Fruit fly (Drosophila melanogaster) whole organism, embryonic: Measurements from ENCODE around the gene CG43922.

Source experiments
- ATbp ChIP-seq: fragments of 200-800 bp; sonication (Bioruptor generic); optimal IDR thresholded peaks from 2 replicates; lab custom pipeline; 2017; ENCODE audit warnings: missing biosample characterization, mild to moderate bottlenecking, missing genetic modification characterization, missing genetic modification reagents
- Bgb ChIP-seq: fragments of 200-800 bp; sonication (Bioruptor generic); IDR thresholded peaks from 2 replicates; pipeline ENCODE4 v1.3.6; 2022; ENCODE audit warnings: missing biosample characterization, missing genetic modification characterization; ENCODE audit not compliant: partially characterized antibody
- CG10274 ChIP-seq: fragments of 200-800 bp; sonication (Bioruptor generic); optimal IDR thresholded peaks from 3 replicates; lab custom pipeline; 2017; ENCODE audit warnings: missing biosample characterization, mild to moderate bottlenecking, missing genetic modification characterization
- CG10565 ChIP-seq: fragments of 200-800 bp; sonication (Bioruptor generic); optimal IDR thresholded peaks from 3 replicates; lab custom pipeline; 2016; ENCODE audit warnings: missing biosample characterization, mild to moderate bottlenecking, missing genetic modification characterization
- CG12219 ChIP-seq: fragments of 200-800 bp; sonication (Bioruptor generic); optimal IDR thresholded peaks from 3 replicates; lab custom pipeline; 2018; ENCODE audit warnings: missing biosample characterization, mild to moderate bottlenecking, missing genetic modification characterization
- CG12769 ChIP-seq: fragments of 200-800 bp; sonication (Bioruptor generic); optimal IDR thresholded peaks from 2 replicates; lab custom pipeline; 2019; ENCODE audit warnings: missing biosample characterization, mild to moderate bottlenecking, missing genetic modification characterization, moderate library complexity
- CG13287 ChIP-seq: fragments of 200-800 bp; sonication (Bioruptor generic); IDR thresholded peaks from 2 replicates; pipeline ENCODE4 v1.3.6; 2022; ENCODE audit warnings: missing biosample characterization, missing genetic modification characterization; ENCODE audit not compliant: partially characterized antibody
- CG14965 ChIP-seq: fragments of 200-800 bp; sonication (Bioruptor generic); optimal IDR thresholded peaks from 2 replicates; lab custom pipeline; 2016; ENCODE audit warnings: missing biosample characterization, missing genetic modification characterization, borderline replicate concordance
- CG15011 ChIP-seq: fragments of 200-800 bp; sonication (Bioruptor generic); optimal IDR thresholded peaks from 3 replicates; lab custom pipeline; 2018; ENCODE audit warnings: missing biosample characterization, mild to moderate bottlenecking, missing genetic modification characterization
- CG15514 ChIP-seq: fragments of 200-800 bp; sonication (Bioruptor generic); optimal IDR thresholded peaks from 3 replicates; lab custom pipeline; 2017; ENCODE audit warnings: missing biosample characterization, missing genetic modification characterization, mild to moderate bottlenecking, moderate library complexity, missing genetic modification reagents
- CG1602 ChIP-seq: fragments of 200-800 bp; sonication (Bioruptor generic); optimal IDR thresholded peaks from 3 replicates; lab custom pipeline; 2016; ENCODE audit warnings: missing biosample characterization, missing genetic modification characterization
- CG2712 ChIP-seq: fragments of 200-800 bp; optimal IDR thresholded peaks from 3 replicates; lab custom pipeline; 2019; ENCODE audit warnings: missing biosample characterization, mild to moderate bottlenecking, missing genetic modification characterization, moderate library complexity
- CG2889 ChIP-seq: fragments of 200-800 bp; sonication (Bioruptor generic); IDR thresholded peaks from 3 replicates; pipeline ENCODE4 v1.3.6; 2022; ENCODE audit warnings: missing biosample characterization, missing genetic modification characterization
- CG33557 ChIP-seq: fragments of 200-800 bp; sonication (Bioruptor generic); optimal IDR thresholded peaks from 2 replicates; lab custom pipeline; 2019; ENCODE audit warnings: missing biosample characterization, mild to moderate bottlenecking, missing genetic modification characterization, moderate library complexity
- CG6254 ChIP-seq: fragments of 200-800 bp; sonication (Bioruptor generic); optimal IDR thresholded peaks from 3 replicates; lab custom pipeline; 2017; ENCODE audit warnings: mild to moderate bottlenecking, missing biosample characterization, missing genetic modification reagents, missing genetic modification characterization
- CG7745 ChIP-seq: fragments of 200-800 bp; sonication (Bioruptor generic); optimal IDR thresholded peaks from 2 replicates; lab custom pipeline; 2018; ENCODE audit warnings: missing biosample characterization, mild to moderate bottlenecking, missing genetic modification characterization, moderate library complexity
- CG8281 ChIP-seq: fragments of 200-800 bp; sonication (Bioruptor generic); optimal IDR thresholded peaks from 2 replicates; lab custom pipeline; 2018; ENCODE audit warnings: missing biosample characterization, mild to moderate bottlenecking, missing genetic modification characterization, moderate library complexity
- CG8359 ChIP-seq: fragments of 200-800 bp; sonication (Bioruptor generic); optimal IDR thresholded peaks from 2 replicates; lab custom pipeline; 2017; ENCODE audit warnings: missing biosample characterization, mild to moderate bottlenecking, missing genetic modification characterization, borderline replicate concordance
- CG8765 ChIP-seq: fragments of 200-800 bp; sonication (Bioruptor generic); IDR thresholded peaks from 2 replicates; pipeline ENCODE4 v1.3.6; 2022; ENCODE audit warnings: missing biosample characterization, missing genetic modification characterization
- CG9797 ChIP-seq: fragments of 200-800 bp; sonication (Bioruptor generic); optimal IDR thresholded peaks from 3 replicates; lab custom pipeline; 2018; ENCODE audit warnings: missing biosample characterization, mild to moderate bottlenecking, missing genetic modification characterization
- Dbx ChIP-seq: fragments of 200-800 bp; sonication (Bioruptor generic); IDR thresholded peaks from 3 replicates; pipeline ENCODE4 v1.3.6; 2022; ENCODE audit warnings: missing biosample characterization, missing genetic modification characterization
- Deaf1 ChIP-seq: fragments of 200-800 bp; optimal IDR thresholded peaks from 3 replicates; lab custom pipeline; 2019; ENCODE audit warnings: missing biosample characterization, mild to moderate bottlenecking, missing genetic modification characterization, moderate library complexity
- Fer1 ChIP-seq: fragments of 200-800 bp; sonication (Bioruptor generic); optimal IDR thresholded peaks from 2 replicates; lab custom pipeline; 2017; ENCODE audit warnings: missing biosample characterization, mild to moderate bottlenecking, missing genetic modification characterization
- Fer3 ChIP-seq: fragments of 200-800 bp; sonication (Bioruptor generic); optimal IDR thresholded peaks from 2 replicates; lab custom pipeline; 2018; ENCODE audit warnings: missing biosample characterization, mild to moderate bottlenecking, missing genetic modification characterization, moderate library complexity
- Gug ChIP-seq: fragments of 200-800 bp; sonication (Bioruptor generic); IDR thresholded peaks from 4 replicates; pipeline ENCODE4 v1.3.6; 2022; ENCODE audit warnings: missing biosample characterization, missing genetic modification characterization
- HLH3B ChIP-seq: fragments of 200-800 bp; sonication (Bioruptor generic); IDR thresholded peaks from 2 replicates; pipeline ENCODE4 v1.3.6; 2022; ENCODE audit warnings: missing biosample characterization, missing genetic modification characterization
- HLHmδ ChIP-seq: fragments of 200-800 bp; sonication (Bioruptor generic); optimal IDR thresholded peaks from 2 replicates; lab custom pipeline; 2018; ENCODE audit warnings: missing biosample characterization, mild to moderate bottlenecking, missing genetic modification characterization, moderate library complexity
- HmgZ ChIP-seq: fragments of 200-800 bp; sonication (Bioruptor generic); optimal IDR thresholded peaks from 2 replicates; lab custom pipeline; 2018; ENCODE audit warnings: missing biosample characterization, mild to moderate bottlenecking, missing genetic modification characterization
- Hr39 ChIP-seq: fragments of >200 bp; optimal IDR thresholded peaks from 2 replicates; lab custom pipeline; 2017
- Hsf ChIP-seq: fragments of 200-800 bp; sonication (Bioruptor generic); optimal IDR thresholded peaks from 3 replicates; lab custom pipeline; 2016; ENCODE audit warnings: missing biosample characterization, missing genetic modification characterization
- Lim3 ChIP-seq: fragments of 200-800 bp; sonication (Bioruptor generic); IDR thresholded peaks from 2 replicates; pipeline ENCODE4 v1.3.6; 2022; ENCODE audit warnings: missing biosample characterization, missing genetic modification characterization
- Mad ChIP-seq: fragments of 200-800 bp; sonication (Bioruptor generic); optimal IDR thresholded peaks from 2 replicates; lab custom pipeline; 2016; ENCODE audit warnings: missing biosample characterization, missing genetic modification characterization
- Sin3A ChIP-seq: fragments of >200 bp; optimal IDR thresholded peaks from 2 replicates; lab custom pipeline; 2018
- ara ChIP-seq: fragments of 200-800 bp; sonication (Bioruptor generic); IDR thresholded peaks from 2 replicates; pipeline ENCODE4 v1.3.6; 2022; ENCODE audit warnings: missing biosample characterization, missing genetic modification characterization
- bowl ChIP-seq: fragments of 200-800 bp; sonication (Bioruptor generic); IDR thresholded peaks from 2 replicates; pipeline ENCODE4 v1.3.6; 2022; ENCODE audit warnings: missing biosample characterization, missing genetic modification characterization
- bsh ChIP-seq, 2 experiments: fragments of 200-800 bp; sonication (Bioruptor generic); optimal IDR thresholded peaks; 2 replicates each; lab custom pipeline; 2017 to 2018; ENCODE audit warnings: mild to moderate bottlenecking in 2 of 2, missing biosample characterization in 2 of 2, missing genetic modification characterization in 2 of 2, moderate library complexity in 1 of 2
- dysf ChIP-seq: fragments of 200-800 bp; sonication (Bioruptor generic); IDR thresholded peaks from 3 replicates; pipeline ENCODE4 v1.3.6; 2022; ENCODE audit warnings: missing biosample characterization, missing genetic modification characterization
- ems ChIP-seq: fragments of 200-800 bp; sonication (Bioruptor generic); optimal IDR thresholded peaks from 3 replicates; lab custom pipeline; 2016; ENCODE audit warnings: missing biosample characterization, missing genetic modification characterization
- fd64A ChIP-seq: fragments of 200-800 bp; sonication (Bioruptor generic); optimal IDR thresholded peaks from 3 replicates; lab custom pipeline; 2018; ENCODE audit warnings: missing biosample characterization, mild to moderate bottlenecking, missing genetic modification characterization
- gsb ChIP-seq: fragments of 200-800 bp; sonication (Bioruptor generic); IDR thresholded peaks from 2 replicates; pipeline ENCODE4 v1.3.6; 2022; ENCODE audit warnings: missing biosample characterization, missing genetic modification characterization
- gsb-n ChIP-seq: fragments of 200-800 bp; sonication (Bioruptor generic); optimal IDR thresholded peaks from 3 replicates; lab custom pipeline; 2018; ENCODE audit warnings: missing biosample characterization, mild to moderate bottlenecking, missing genetic modification characterization
- h ChIP-seq: fragments of >200 bp; optimal IDR thresholded peaks from 2 replicates; lab custom pipeline; 2017
- mld ChIP-seq: fragments of 200-800 bp; sonication (Bioruptor generic); IDR thresholded peaks from 3 replicates; pipeline ENCODE4 v1.3.6; 2022; ENCODE audit warnings: missing biosample characterization, missing genetic modification characterization; ENCODE audit not compliant: partially characterized antibody
- nau ChIP-seq: fragments of 200-800 bp; sonication (Bioruptor generic); optimal IDR thresholded peaks from 3 replicates; lab custom pipeline; 2017; ENCODE audit warnings: missing biosample characterization, mild to moderate bottlenecking, missing genetic modification characterization, missing genetic modification reagents
- pita ChIP-seq: fragments of 200-800 bp; sonication (Bioruptor generic); optimal IDR thresholded peaks from 2 replicates; lab custom pipeline; 2017; ENCODE audit warnings: missing biosample characterization, mild to moderate bottlenecking, missing genetic modification characterization
- prd ChIP-seq, 3 experiments: fragments of >200 bp in 2 of 3; fragments of 200-800 bp in 1 of 3; sonication (Bioruptor generic) in 1 of 3; optimal IDR thresholded peaks in 2 of 3; IDR thresholded peaks in 1 of 3; 2 replicates in 2 of 3; 3 replicates in 1 of 3; pipeline versions ENCODE4 v1.3.6 to Lab custom; 2017 to 2022; ENCODE audit warnings: missing biosample characterization in 1 of 3, missing genetic modification characterization in 1 of 3
- sim ChIP-seq: fragments of 200-800 bp; sonication (Bioruptor generic); IDR thresholded peaks from 2 replicates; pipeline ENCODE4 v1.3.6; 2022; ENCODE audit warnings: missing biosample characterization, missing genetic modification characterization
- sr ChIP-seq: fragments of 200-800 bp; sonication (Bioruptor generic); IDR thresholded peaks from 3 replicates; pipeline ENCODE4 v1.3.6; 2022; ENCODE audit warnings: missing biosample characterization, missing genetic modification characterization
- zen ChIP-seq: fragments of 200-800 bp; sonication (Bioruptor generic); optimal IDR thresholded peaks from 3 replicates; lab custom pipeline; 2018; ENCODE audit warnings: missing biosample characterization, mild to moderate bottlenecking, missing genetic modification characterization, moderate library complexity

The CG43922 gene

DNA sequence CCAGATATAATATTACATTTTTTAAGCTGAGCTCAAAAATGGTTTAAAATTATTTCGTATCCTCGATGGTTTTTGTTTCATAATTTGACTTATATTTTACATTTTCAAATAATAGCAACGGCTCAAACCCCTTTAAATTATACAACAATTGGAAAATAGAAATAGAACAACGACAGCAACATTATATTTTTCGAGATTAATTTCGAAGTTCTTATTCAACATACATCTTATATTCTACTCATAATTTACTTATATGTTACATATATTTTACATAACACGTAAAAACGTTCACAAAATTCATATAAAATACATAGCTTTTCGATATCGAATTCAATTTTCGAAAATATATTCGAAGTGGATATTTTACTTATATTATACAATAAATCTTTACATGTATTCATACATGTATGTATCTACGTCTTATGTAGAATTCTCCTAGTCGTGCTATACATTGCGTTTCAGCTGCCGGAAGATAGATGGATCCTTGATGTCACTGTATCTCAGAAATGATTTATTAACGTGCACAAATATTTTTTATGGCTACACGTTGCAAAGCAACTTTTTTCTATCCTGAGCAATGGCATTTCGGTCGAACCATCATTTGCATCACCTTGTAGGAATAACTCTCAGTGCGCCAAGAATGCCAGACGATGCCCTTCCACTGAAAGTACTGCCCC lies 48.3 kb upstream of the CG43922 start (continued):
- TF ChIP-seq CG13287 (GFP tag; lab: Robert Waterston, UW), result no peak
- TF ChIP-seq HmgZ, result peak; percentile 56
- TF ChIP-seq Mad (GFP tag; lab: Kevin White, UChicago), result no peak
- TF ChIP-seq CG2712 (tag; lab: Kevin White, UChicago), result peak; percentile 61
- no peak for TF ChIP-seq CG12769 (tag; lab: Kevin White, UChicago)
- peak; percentile 51 for TF ChIP-seq HLHmδ (GFP tag; lab: Kevin White, UChicago)
- TF ChIP-seq HLH3B (GFP tag; lab: Robert Waterston, UW), result peak; percentile 10; the same call in 1 of the 2 replicates
- no peak for TF ChIP-seq CG8281 (tag; lab: Kevin White, UChicago)
- TF ChIP-seq bsh (GFP tag; optimal IDR thresholded peaks at IDR 0.05; lab: Kevin White, UChicago), result peak in 1 of 2 experiments; percentile 49
- no peak for TF ChIP-seq Deaf1 (tag; lab: Kevin White, UChicago)
- no peak for TF ChIP-seq Gug (GFP tag; lab: Robert Waterston, UW)
- peak; percentile 68 for TF ChIP-seq zen
- TF ChIP-seq pita (GFP tag; lab: Kevin White, UChicago), result peak; percentile 65
- TF ChIP-seq CG10274 (GFP tag; lab: Kevin White, UChicago), result no peak
- no peak for TF ChIP-seq ATbp
- no peak for TF ChIP-seq Lim3 (GFP tag; lab: Robert Waterston, UW)
- TF ChIP-seq CG10565 (GFP tag; lab: Kevin White, UChicago), result no peak
- no peak for TF ChIP-seq CG2889 (GFP tag; lab: Robert Waterston, UW)
- no peak for TF ChIP-seq h (lab: Kevin White, UChicago)
- TF ChIP-seq Dbx (GFP tag; lab: Robert Waterston, UW), result no peak
- peak; percentile 32 for TF ChIP-seq CG12219
- TF ChIP-seq CG8765 (GFP tag; lab: Robert Waterston, UW), result no peak; the same call in 1 of the 2 replicates
- peak; percentile 32 for TF ChIP-seq nau
- no peak for TF ChIP-seq Hr39 (lab: Kevin White, UChicago)
- no peak for TF ChIP-seq CG33557 (GFP tag; lab: Kevin White, UChicago)
- TF ChIP-seq ara (GFP tag; lab: Robert Waterston, UW), result peak; percentile 26; the same call in 1 of the 2 replicates
- TF ChIP-seq CG14965 (GFP tag; lab: Kevin White, UChicago), result peak; percentile 98
- no peak for TF ChIP-seq CG7745 (tag; lab: Kevin White, UChicago)
- TF ChIP-seq CG1602 (GFP tag; lab: Kevin White, UChicago), result peak; percentile 21
- TF ChIP-seq dysf (GFP tag; lab: Robert Waterston, UW), result 0 out of 3 replicates have a peak, but pooled peaks have one; percentile 4
- TF ChIP-seq CG15514 (GFP tag; lab: Kevin White, UChicago), result peak; percentile 37
- peak; percentile 28 for TF ChIP-seq gsb-n (tag; lab: Kevin White, UChicago)
- TF ChIP-seq CG6254 (GFP tag; lab: Kevin White, UChicago), result peak; percentile 33
- TF ChIP-seq fd64A, result no peak
- peak; percentile 70 for TF ChIP-seq Bgb (GFP tag; lab: Robert Waterston, UW)
- TF ChIP-seq gsb (GFP tag; lab: Robert Waterston, UW), result no peak
- peak; percentile 72 for TF ChIP-seq Fer1 (GFP tag; lab: Kevin White, UChicago)
- TF ChIP-seq sr (GFP tag; lab: Robert Waterston, UW), result no peak; the same call in 2 of the 3 replicates
- no peak for TF ChIP-seq mld (GFP tag; lab: Robert Waterston, UW)
- TF ChIP-seq CG8359 (GFP tag; lab: Kevin White, UChicago), result no peak
- no peak for TF ChIP-seq prd (optimal IDR thresholded peaks at IDR 0.05; lab: Kevin White, UChicago)
- TF ChIP-seq prd (GFP tag; IDR thresholded peaks at IDR 0.05; lab: Robert Waterston, UW), result no peak
- TF ChIP-seq CG15011 (GFP tag; lab: Kevin White, UChicago), result no peak
- TF ChIP-seq bowl (GFP tag; lab: Robert Waterston, UW), result 0 out of 2 replicates have a peak, but pooled peaks have one; percentile 4
- TF ChIP-seq CG9797, result no peak
- no peak for TF ChIP-seq sim
- no peak for TF ChIP-seq ems (GFP tag; lab: Kevin White, UChicago)
- TF ChIP-seq Fer3 (tag; lab: Kevin White, UChicago), result peak; percentile 49
- TF ChIP-seq Sin3A (lab: Kevin White, UChicago), result no peak
- TF ChIP-seq Hsf (GFP tag; lab: Kevin White, UChicago), result peak; percentile 46
